Fruit fly (Drosophila melanogaster) whole organism, embryonic: ENCODE data around the gene Usp1.

ENCODE experiments used
- Ada2b ChIP-seq: fragments of 200-800 bp; sonication (Bioruptor generic); IDR thresholded peaks from 2 replicates; pipeline ENCODE4 v1.3.6; 2022; ENCODE audit warnings: missing biosample characterization, missing genetic modification characterization
- Antp ChIP-seq: fragments of 200-800 bp; sonication (Bioruptor generic); optimal IDR thresholded peaks from 3 replicates; lab custom pipeline; 2016; ENCODE audit warnings: missing biosample characterization, missing genetic modification characterization
- Bgb ChIP-seq: fragments of 200-800 bp; sonication (Bioruptor generic); IDR thresholded peaks from 2 replicates; pipeline ENCODE4 v1.3.6; 2022; ENCODE audit warnings: missing biosample characterization, missing genetic modification characterization; ENCODE audit not compliant: partially characterized antibody
- CG10431 ChIP-seq: fragments of 200-800 bp; sonication (Bioruptor generic); optimal IDR thresholded peaks from 3 replicates; lab custom pipeline; 2018; ENCODE audit warnings: missing biosample characterization, mild to moderate bottlenecking, missing genetic modification characterization
- CG11247 ChIP-seq: fragments of 200-800 bp; sonication (Bioruptor generic); IDR thresholded peaks from 2 replicates; pipeline ENCODE4 v1.3.6; 2022; ENCODE audit warnings: missing biosample characterization, missing genetic modification characterization
- CG11456 ChIP-seq: fragments of 200-800 bp; sonication (Bioruptor generic); IDR thresholded peaks from 3 replicates; pipeline ENCODE4 v1.3.6; 2022; ENCODE audit warnings: missing biosample characterization, missing genetic modification characterization
- CG11695 ChIP-seq: fragments of 200-800 bp; sonication (Bioruptor generic); IDR thresholded peaks from 3 replicates; pipeline ENCODE4 v1.3.6; 2022; ENCODE audit warnings: missing biosample characterization, missing genetic modification characterization
- CG1233 ChIP-seq: fragments of 200-800 bp; sonication (Bioruptor generic); optimal IDR thresholded peaks from 4 replicates; lab custom pipeline; 2018; ENCODE audit warnings: missing biosample characterization, mild to moderate bottlenecking, missing genetic modification characterization
- CG12391 ChIP-seq: fragments of 200-800 bp; sonication (Bioruptor generic); optimal IDR thresholded peaks from 3 replicates; lab custom pipeline; 2018; ENCODE audit warnings: missing biosample characterization, mild to moderate bottlenecking, missing genetic modification characterization, moderate library complexity
- CG12942 ChIP-seq: fragments of 200-800 bp; sonication (Bioruptor generic); optimal IDR thresholded peaks from 3 replicates; lab custom pipeline; 2016; ENCODE audit warnings: missing biosample characterization, missing genetic modification characterization
- CG14014 ChIP-seq: fragments of 200-800 bp; sonication (Bioruptor generic); IDR thresholded peaks from 2 replicates; pipeline ENCODE4 v1.3.6; 2022; ENCODE audit warnings: missing biosample characterization, missing genetic modification characterization
- CG15073 ChIP-seq: fragments of 200-800 bp; sonication (Bioruptor generic); optimal IDR thresholded peaks from 2 replicates; lab custom pipeline; 2016; ENCODE audit warnings: missing biosample characterization, missing genetic modification characterization
- CG15601 ChIP-seq: fragments of 200-800 bp; sonication (Bioruptor generic); optimal IDR thresholded peaks from 3 replicates; lab custom pipeline; 2019; ENCODE audit warnings: missing biosample characterization, mild to moderate bottlenecking, missing genetic modification characterization, moderate library complexity
- CG30403 ChIP-seq: fragments of 200-800 bp; sonication (Bioruptor generic); optimal IDR thresholded peaks from 3 replicates; lab custom pipeline; 2016; ENCODE audit warnings: missing biosample characterization, missing genetic modification characterization
- CG31365 ChIP-seq: fragments of 200-800 bp; sonication (Bioruptor generic); optimal IDR thresholded peaks from 2 replicates; lab custom pipeline; 2018; ENCODE audit warnings: missing biosample characterization, mild to moderate bottlenecking, missing genetic modification characterization
- CG34224 ChIP-seq: fragments of 200-800 bp; sonication (Bioruptor generic); IDR thresholded peaks from 3 replicates; pipeline ENCODE4 v1.3.6; 2022; ENCODE audit warnings: missing biosample characterization, missing genetic modification characterization; ENCODE audit not compliant: partially characterized antibody
- CG6854 ChIP-seq: fragments of 200-800 bp; sonication (Bioruptor generic); optimal IDR thresholded peaks from 3 replicates; lab custom pipeline; 2017; ENCODE audit warnings: missing biosample characterization, mild to moderate bottlenecking, missing genetic modification characterization
- CG7271 ChIP-seq: fragments of 200-800 bp; sonication (Bioruptor generic); optimal IDR thresholded peaks from 2 replicates; lab custom pipeline; 2018; ENCODE audit warnings: missing biosample characterization, mild to moderate bottlenecking, missing genetic modification characterization, moderate library complexity
- CG7963 ChIP-seq: fragments of 200-800 bp; sonication (Bioruptor generic); IDR thresholded peaks from 3 replicates; pipeline ENCODE4 v1.3.6; 2022; ENCODE audit warnings: missing biosample characterization, missing genetic modification characterization; ENCODE audit not compliant: partially characterized antibody
- CG8281 ChIP-seq: fragments of 200-800 bp; sonication (Bioruptor generic); optimal IDR thresholded peaks from 2 replicates; lab custom pipeline; 2018; ENCODE audit warnings: missing biosample characterization, mild to moderate bottlenecking, missing genetic modification characterization, moderate library complexity
- CHES-1-like ChIP-seq: fragments of 200-800 bp; sonication (Bioruptor generic); optimal IDR thresholded peaks from 2 replicates; lab custom pipeline; 2016; ENCODE audit warnings: missing biosample characterization, missing genetic modification characterization
- Chrac-16 ChIP-seq: fragments of 200-800 bp; sonication (Bioruptor generic); optimal IDR thresholded peaks from 3 replicates; lab custom pipeline; 2016; ENCODE audit warnings: missing biosample characterization, missing genetic modification characterization
- Dip3 ChIP-seq: fragments of 200-800 bp; sonication (Bioruptor generic); optimal IDR thresholded peaks from 3 replicates; lab custom pipeline; 2016; ENCODE audit warnings: missing biosample characterization, missing genetic modification characterization
- HLH3B ChIP-seq: fragments of 200-800 bp; sonication (Bioruptor generic); IDR thresholded peaks from 2 replicates; pipeline ENCODE4 v1.3.6; 2022; ENCODE audit warnings: missing biosample characterization, missing genetic modification characterization
- HLH4C ChIP-seq: fragments of 200-800 bp; sonication (Bioruptor generic); IDR thresholded peaks from 3 replicates; pipeline ENCODE4 v1.3.6; 2022; ENCODE audit warnings: missing biosample characterization, missing genetic modification characterization; ENCODE audit not compliant: partially characterized antibody
- HLHmδ ChIP-seq: fragments of 200-800 bp; sonication (Bioruptor generic); optimal IDR thresholded peaks from 2 replicates; lab custom pipeline; 2018; ENCODE audit warnings: missing biosample characterization, mild to moderate bottlenecking, missing genetic modification characterization, moderate library complexity
- Hand ChIP-seq: fragments of 200-800 bp; sonication (Bioruptor generic); optimal IDR thresholded peaks from 2 replicates; lab custom pipeline; 2017; ENCODE audit warnings: mild to moderate bottlenecking, missing biosample characterization, missing genetic modification reagents, missing genetic modification characterization
- HmgD ChIP-seq: fragments of 200-800 bp; sonication (Bioruptor generic); optimal IDR thresholded peaks from 3 replicates; lab custom pipeline; 2016; ENCODE audit warnings: missing biosample characterization, missing genetic modification characterization
- Hr3 ChIP-seq: fragments of 200-800 bp; sonication (Bioruptor generic); optimal IDR thresholded peaks from 3 replicates; lab custom pipeline; 2016; ENCODE audit warnings: missing biosample characterization, missing genetic modification characterization
- Hr51 ChIP-seq, 2 experiments: fragments of 200-800 bp; sonication (Bioruptor generic); optimal IDR thresholded peaks; 2 replicates in 1 of 2; 3 replicates in 1 of 2; lab custom pipeline; 2016 to 2018; ENCODE audit warnings: missing biosample characterization in 2 of 2, missing genetic modification characterization in 2 of 2, mild to moderate bottlenecking in 1 of 2, moderate library complexity in 1 of 2
- Kr ChIP-seq: fragments of 200-800 bp; sonication (Bioruptor generic); optimal IDR thresholded peaks from 2 replicates; lab custom pipeline; 2017; ENCODE audit warnings: missing biosample characterization, mild to moderate bottlenecking, missing genetic modification characterization
- MTF-1 ChIP-seq: fragments of 200-800 bp; sonication (Bioruptor generic); optimal IDR thresholded peaks from 2 replicates; lab custom pipeline; 2018; ENCODE audit warnings: missing biosample characterization, mild to moderate bottlenecking, missing genetic modification characterization, borderline replicate concordance
- Mes4 ChIP-seq: fragments of 200-800 bp; sonication (Bioruptor generic); optimal IDR thresholded peaks from 2 replicates; lab custom pipeline; 2016; ENCODE audit warnings: missing biosample characterization, missing genetic modification characterization
- NfI ChIP-seq: fragments of 200-800 bp; sonication (Bioruptor generic); optimal IDR thresholded peaks from 3 replicates; lab custom pipeline; 2018; ENCODE audit warnings: missing biosample characterization, mild to moderate bottlenecking, missing genetic modification characterization, moderate library complexity
- Ptx1 ChIP-seq: fragments of 200-800 bp; sonication (Bioruptor generic); IDR thresholded peaks from 2 replicates; pipeline ENCODE4 v1.3.6; 2022; ENCODE audit warnings: missing biosample characterization, missing genetic modification characterization
- Rfx ChIP-seq: fragments of 200-800 bp; sonication (Bioruptor generic); IDR thresholded peaks from 2 replicates; pipeline ENCODE4 v1.3.6; 2022; ENCODE audit warnings: missing biosample characterization, missing genetic modification characterization
- Sin3A ChIP-seq: fragments of >200 bp; optimal IDR thresholded peaks from 2 replicates; lab custom pipeline; 2018
- ato ChIP-seq: fragments of 200-800 bp; sonication (Bioruptor generic); IDR thresholded peaks from 2 replicates; pipeline ENCODE4 v1.3.6; 2022; ENCODE audit warnings: missing biosample characterization, missing genetic modification characterization; ENCODE audit not compliant: partially characterized antibody
- bbx ChIP-seq: fragments of 200-800 bp; sonication (Bioruptor generic); IDR thresholded peaks from 2 replicates; pipeline ENCODE4 v1.3.6; 2022; ENCODE audit warnings: missing biosample characterization, missing genetic modification characterization; ENCODE audit not compliant: partially characterized antibody
- chinmo ChIP-seq: fragments of 200-800 bp; sonication (Bioruptor generic); IDR thresholded peaks from 4 replicates; pipeline ENCODE4 v1.3.6; 2022; ENCODE audit warnings: missing biosample characterization, missing genetic modification characterization; ENCODE audit not compliant: partially characterized antibody
- dpn ChIP-seq, 2 experiments: fragments of 200-800 bp; sonication (Bioruptor generic); optimal IDR thresholded peaks; 3 replicates each; lab custom pipeline; 2016; ENCODE audit warnings: missing biosample characterization in 2 of 2, missing genetic modification characterization in 2 of 2
- exex ChIP-seq: fragments of 200-800 bp; sonication (Bioruptor generic); optimal IDR thresholded peaks from 4 replicates; lab custom pipeline; 2018; ENCODE audit warnings: missing biosample characterization, mild to moderate bottlenecking, missing genetic modification characterization, moderate library complexity
- lola ChIP-seq, 3 experiments: fragments of >200 bp in 2 of 3; fragments of 200-800 bp in 1 of 3; sonication (Bioruptor generic) in 1 of 3; optimal IDR thresholded peaks; 2 replicates each; lab custom pipeline; 2017 to 2019; ENCODE audit warnings: missing biosample characterization in 3 of 3, missing genetic modification characterization in 3 of 3, mild to moderate bottlenecking in 1 of 3, moderate library complexity in 1 of 3
- phol ChIP-seq: fragments of 200-800 bp; sonication (Bioruptor generic); optimal IDR thresholded peaks from 3 replicates; lab custom pipeline; 2018; ENCODE audit warnings: missing biosample characterization, mild to moderate bottlenecking, missing genetic modification characterization, moderate library complexity
- pzg ChIP-seq: fragments of 200-800 bp; sonication (Bioruptor generic); optimal IDR thresholded peaks from 3 replicates; lab custom pipeline; 2018; ENCODE audit warnings: missing biosample characterization, mild to moderate bottlenecking, missing genetic modification characterization, moderate library complexity
- sr ChIP-seq: fragments of 200-800 bp; sonication (Bioruptor generic); IDR thresholded peaks from 3 replicates; pipeline ENCODE4 v1.3.6; 2022; ENCODE audit warnings: missing biosample characterization, missing genetic modification characterization
- unpg ChIP-seq: fragments of 200-800 bp; sonication (Bioruptor generic); optimal IDR thresholded peaks from 3 replicates; lab custom pipeline; 2018; ENCODE audit warnings: missing biosample characterization, mild to moderate bottlenecking, missing genetic modification characterization, moderate library complexity
- wor ChIP-seq: fragments of 200-800 bp; sonication (Bioruptor generic); IDR thresholded peaks from 2 replicates; pipeline ENCODE4 v1.3.6; 2022; ENCODE audit warnings: missing biosample characterization, missing genetic modification characterization
- zfh1 ChIP-seq: fragments of 200-800 bp; sonication (Bioruptor generic); IDR thresholded peaks from 3 replicates; pipeline ENCODE4 v1.3.6; 2022; ENCODE audit warnings: missing biosample characterization, missing genetic modification characterization

Gene Usp1

dm6 chr3R:29251418-29251817 lies 22.5 kb downstream of the Usp1 start (continued):
- TF ChIP-seq Ada2b (GFP tag; lab: Robert Waterston, UW) (no peak), HmgD (GFP tag; lab: Kevin White, UChicago) (no peak), CG1233 (no peak), CG31365 (tag; lab: Kevin White, UChicago) (no peak), CG11247 (GFP tag; lab: Robert Waterston, UW) (peak; percentile 34; the same call in 1 of the 2 replicates), exex (no peak), Antp (GFP tag; lab: Kevin White, UChicago) (peak; percentile 1), CG14014 (GFP tag; lab: Robert Waterston, UW) (0 out of 2 replicates have a peak, but pooled peaks have one; percentile 27), unpg (no peak), pzg (peak; percentile 33), zfh1 (peak; percentile 66; the same call in 2 of the 3 replicates), CG12942 (GFP tag; lab: Kevin White, UChicago) (no peak), CG11695 (0 out of 3 replicates have a peak, but pooled peaks have one; percentile 10), CHES-1-like (GFP tag; lab: Kevin White, UChicago) (no peak), Chrac-16 (GFP tag; lab: Kevin White, UChicago) (peak; percentile 13), NfI (GFP tag; lab: Kevin White, UChicago) (no peak), Ptx1 (GFP tag; lab: Robert Waterston, UW) (0 out of 2 replicates have a peak, but pooled peaks have one; percentile 12), CG7963 (GFP tag; lab: Robert Waterston, UW) (0 out of 3 replicates have a peak, but pooled peaks have one; percentile 45), CG11456 (GFP tag; lab: Robert Waterston, UW) (peak; percentile 25; the same call in 1 of the 3 replicates), Sin3A (lab: Kevin White, UChicago) (no peak), CG30403 (peak; percentile 16), MTF-1 (GFP tag; lab: Kevin White, UChicago) (peak; percentile 31), chinmo (peak; percentile 71; the same call in 2 of the 4 replicates), CG34224 (GFP tag; lab: Robert Waterston, UW) (peak; percentile 87), Kr (GFP tag; lab: Kevin White, UChicago) (no peak), sr (GFP tag; lab: Robert Waterston, UW) (0 out of 3 replicates have a peak, but pooled peaks have one; percentile 37), HLH4C (GFP tag; lab: Robert Waterston, UW) (peak; percentile 62), CG7271 (tag; lab: Kevin White, UChicago) (no peak), phol (tag; lab: Kevin White, UChicago) (peak; percentile 11), CG15073 (GFP tag; lab: Kevin White, UChicago) (no peak), CG15601 (tag; lab: Kevin White, UChicago) (peak; percentile 4), CG6854 (GFP tag; lab: Kevin White, UChicago) (no peak), Rfx (GFP tag; lab: Robert Waterston, UW) (peak; percentile 49), CG10431 (GFP tag; lab: Kevin White, UChicago) (no peak), Hand (GFP tag; lab: Kevin White, UChicago) (no peak), Mes4 (GFP tag; lab: Kevin White, UChicago) (peak; percentile 22), Hr51 (GFP tag; optimal IDR thresholded peaks at IDR 0.05; lab: Kevin White, UChicago) (peak in 1 of 2 experiments; percentile 7), Dip3 (GFP tag; lab: Kevin White, UChicago) (no peak), HLHmδ (GFP tag; lab: Kevin White, UChicago) (no peak), Bgb (GFP tag; lab: Robert Waterston, UW) (peak; percentile 72), wor (no peak), ato (GFP tag; lab: Robert Waterston, UW) (0 out of 2 replicates have a peak, but pooled peaks have one; percentile 53), bbx (peak; percentile 75), CG8281 (tag; lab: Kevin White, UChicago) (no peak), lola (GFP tag; optimal IDR thresholded peaks at IDR 0.05; lab: Kevin White, UChicago) (no peak), HLH3B (0 out of 2 replicates have a peak, but pooled peaks have one; percentile 5), dpn (GFP tag; optimal IDR thresholded peaks at IDR 0.05; lab: Kevin White, UChicago) (peak; percentile 22 to 26), CG12391 (tag; lab: Kevin White, UChicago) (peak; percentile 0), Hr3 (no peak)
